Fruit fly (Drosophila melanogaster): Measurements from ENCODE around the gene CG34248.

CG34248 gene

DNA sequence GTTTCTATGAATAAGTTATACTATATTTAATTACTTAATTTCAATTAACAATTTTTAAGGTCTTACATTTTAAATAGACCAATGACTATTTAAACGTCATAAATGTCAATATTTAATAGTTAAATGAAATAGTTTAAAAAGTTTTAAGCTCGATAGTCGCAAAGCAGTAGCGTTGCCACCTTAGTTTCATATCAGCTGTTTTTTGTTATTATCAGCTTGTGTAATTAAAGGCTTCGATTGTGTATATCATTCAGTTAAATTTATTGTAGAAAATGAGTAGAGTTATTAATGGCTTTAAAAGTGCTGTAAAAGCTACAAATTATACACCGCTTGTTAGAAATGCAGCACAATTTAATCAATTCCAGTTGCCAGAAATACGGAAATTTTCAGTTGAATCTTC is 37.8 kb downstream of the CG34248 start, which contains the start of gene Hsc20:
TSS of gene Hsc20 (plus strand) at position 204 of the 400 bp plus-strand sequence.
- no peak for TF ChIP-seq usp (GFP tag; optimal IDR thresholded peaks at IDR 0.05)

DNA sequence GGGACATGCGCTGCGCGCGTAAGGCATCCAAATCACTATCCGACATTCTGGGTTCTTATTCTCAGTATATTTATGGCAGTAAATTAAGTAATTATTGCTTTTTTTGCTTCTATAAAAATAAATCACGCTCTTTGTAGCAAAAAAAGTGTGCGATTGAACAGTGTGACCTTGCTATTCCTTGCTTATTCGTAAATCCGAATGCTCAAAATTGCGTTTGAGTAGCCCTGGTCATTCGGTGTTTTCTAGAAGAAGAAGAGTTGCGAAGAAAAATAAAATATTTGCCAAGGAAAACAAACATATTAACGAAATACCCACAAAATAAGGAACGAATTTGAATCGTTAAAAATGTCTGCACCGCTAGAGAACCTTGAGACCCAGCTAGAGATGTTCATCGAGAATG is 38.8 kb downstream of the CG34248 start, which contains the start of the genes PDCD-5 and MED10:
TSS of gene PDCD-5 (minus strand) at position 182 of the 400 bp plus-strand sequence.
TSS of gene MED10 (plus strand) at position 228 of the 400 bp plus-strand sequence.
- no peak for TF ChIP-seq psq (optimal IDR thresholded peaks at IDR 0.05)
- TF ChIP-seq Dll (optimal IDR thresholded peaks at IDR 0.05): no peak
- no peak for TF ChIP-seq CG8478 (optimal IDR thresholded peaks at IDR 0.05)
- TF ChIP-seq EcR (GFP tag; optimal IDR thresholded peaks at IDR 0.05): no peak
- no peak for TF ChIP-seq usp (GFP tag; optimal IDR thresholded peaks at IDR 0.05)
- TF ChIP-seq pan (optimal IDR thresholded peaks at IDR 0.05): no peak

dm6 chr3L:16228659-16229205 is 42.0 kb downstream of the CG34248 start, which contains the start of gene Tmx3:
Gene Tmx3, plus strand, starts transcription at chr3L:16229100.
- TF ChIP-seq psq (optimal IDR thresholded peaks at IDR 0.05) (no peak), usp (GFP tag; optimal IDR thresholded peaks at IDR 0.05) (no peak), EcR (GFP tag; optimal IDR thresholded peaks at IDR 0.05) (no peak), Dll (optimal IDR thresholded peaks at IDR 0.05) (no peak), pan (optimal IDR thresholded peaks at IDR 0.05) (no peak), CG8478 (optimal IDR thresholded peaks at IDR 0.05) (no peak)

dm6 chr3L:16225175-16225574 is 45.5 kb downstream of the CG34248 start:
- no peak for TF ChIP-seq pan (optimal IDR thresholded peaks at IDR 0.05)
- TF ChIP-seq psq (optimal IDR thresholded peaks at IDR 0.05): no peak
- no peak for TF ChIP-seq Dll (optimal IDR thresholded peaks at IDR 0.05)

dm6 chr3L:16221800-16222199 is 48.9 kb downstream of the CG34248 start:
- TF ChIP-seq pan (optimal IDR thresholded peaks at IDR 0.05) (no peak), usp (GFP tag; optimal IDR thresholded peaks at IDR 0.05) (no peak), Dll (optimal IDR thresholded peaks at IDR 0.05) (no peak)

dm6 chr3L:16221278-16221677 is 49.4 kb downstream of the CG34248 start:
- TF ChIP-seq usp (GFP tag; optimal IDR thresholded peaks at IDR 0.05) (no peak), Dll (optimal IDR thresholded peaks at IDR 0.05) (no peak), CG8478 (optimal IDR thresholded peaks at IDR 0.05) (no peak), pan (optimal IDR thresholded peaks at IDR 0.05) (no peak), EcR (GFP tag; optimal IDR thresholded peaks at IDR 0.05) (no peak)

Data from whole organism.